Worm (Caenorhabditis elegans) whole organism, young adult: ENCODE measurements around the gene Y38E10A.17.

Experiments
- Y53F4B.3 ChIP-seq: fragments of 200-800 bp; sonication (Bioruptor generic); IDR thresholded peaks from 2 replicates; pipeline ENCODE4 v1.3.6; 2022; ENCODE audit warnings: missing genetic modification reagents, missing genetic modification characterization, missing compliant biosample characterization
- nhr-90 ChIP-seq: sonication (generic microtip); optimal IDR thresholded peaks from 2 replicates; lab custom pipeline; 2016; ENCODE audit warnings: missing genotype, mild to moderate bottlenecking, missing genetic modification characterization, missing compliant biosample characterization
- ztf-25 ChIP-seq: fragments of 200-800 bp; sonication (Bioruptor generic); IDR thresholded peaks from 2 replicates; pipeline ENCODE4 v1.3.6; 2022; ENCODE audit warnings: missing genetic modification reagents, missing genetic modification characterization, missing compliant biosample characterization

ce11 chrII:12621908-12622566 lies 12.6 kb downstream of the Y38E10A.17 start, which contains the start of gene nspe-8:
- TF ChIP-seq Y53F4B.3 (no peak), ztf-25 (GFP tag; lab: Robert Waterston, UW) (no peak), nhr-90 (tag; lab: Kevin White, UChicago) (no peak)
